Worm (Caenorhabditis elegans) whole organism, L4 larva: Measurements from ENCODE around the gene cyk-1.

ENCODE experiments used
- D1046.2 ChIP-seq: fragments of 200-800 bp; sonication (Bioruptor generic); IDR thresholded peaks from 2 replicates; pipeline ENCODE4 v1.3.6; 2022; ENCODE audit warnings: missing genetic modification characterization, missing compliant biosample characterization
- R02D3.7 ChIP-seq: fragments of 150-350 bp; sonication (generic microtip); optimal IDR thresholded peaks from 3 replicates; lab custom pipeline; 2014; ENCODE audit warnings: missing biosample characterization, missing genetic modification characterization
- Y48G9A.11 ChIP-seq: fragments of 200-800 bp; sonication (Bioruptor generic); IDR thresholded peaks from 2 replicates; pipeline ENCODE4 v1.3.6; 2022; ENCODE audit warnings: missing genetic modification reagents, missing genetic modification characterization, missing compliant biosample characterization
- Y5F2A.4 ChIP-seq: fragments of 200-800 bp; sonication (Bioruptor generic); optimal IDR thresholded peaks from 2 replicates; lab custom pipeline; 2018; ENCODE audit warnings: mild to moderate bottlenecking, missing genetic modification characterization, missing compliant biosample characterization
- ZK337.2 ChIP-seq: fragments of 200-800 bp; sonication (Bioruptor generic); IDR thresholded peaks from 2 replicates; pipeline ENCODE4 v1.3.6; 2022; ENCODE audit warnings: missing genetic modification reagents, missing genetic modification characterization, missing compliant biosample characterization
- ZK546.5 ChIP-seq, 2 experiments: sonication (generic microtip); optimal IDR thresholded peaks; 2 replicates each; lab custom pipeline; 2017; ENCODE audit warnings: missing biosample characterization in 2 of 2, missing genetic modification characterization in 2 of 2
- aha-1 ChIP-seq: fragments of 150-350 bp; peaks from one replicate; lab custom pipeline; 2014; ENCODE audit warnings: missing biosample characterization, missing genetic modification characterization
- ama-1 ChIP-seq: fragments of 150-350 bp; optimal IDR thresholded peaks from 2 replicates; lab custom pipeline; 2014; ENCODE audit warnings: inconsistent platforms, mixed read lengths
- arid-1 ChIP-seq: fragments of 200-800 bp; sonication (Bioruptor generic); conservative IDR thresholded peaks from 2 replicates; pipeline ENCODE4 v1.3.6; 2022; ENCODE audit warnings: missing genetic modification reagents, missing genetic modification characterization, missing compliant biosample characterization
- attf-4 ChIP-seq: sonication (generic microtip); optimal IDR thresholded peaks from 3 replicates; lab custom pipeline; 2017; ENCODE audit warnings: missing biosample characterization, missing genetic modification characterization
- ceh-62 ChIP-seq: sonication (generic microtip); optimal IDR thresholded peaks from 2 replicates; lab custom pipeline; 2017; ENCODE audit warnings: missing biosample characterization, missing genetic modification characterization
- cey-2 ChIP-seq: sonication (generic microtip); optimal IDR thresholded peaks from 3 replicates; lab custom pipeline; 2017; ENCODE audit warnings: missing genetic modification characterization, mild to moderate bottlenecking, missing compliant biosample characterization, antibody characterized with exemption, borderline replicate concordance; ENCODE audit not compliant: insufficient read depth
- ctbp-1 ChIP-seq: fragments of 200-800 bp; sonication (Bioruptor generic); IDR thresholded peaks from 2 replicates; pipeline ENCODE4 v1.3.6; 2022; ENCODE audit warnings: missing genetic modification reagents, missing genetic modification characterization, missing compliant biosample characterization
- daf-12 ChIP-seq: fragments of 150-350 bp; optimal IDR thresholded peaks from 2 replicates; lab custom pipeline; 2014; ENCODE audit warnings: missing biosample characterization, missing genetic modification reagents, missing genetic modification characterization
- daf-16 ChIP-seq, 3 experiments: sonication (generic microtip); optimal IDR thresholded peaks; 2 replicates each; lab custom pipeline; 2016 to 2017; ENCODE audit warnings: missing genetic modification characterization in 3 of 3, missing genetic modification reagents in 3 of 3, mild to moderate bottlenecking in 2 of 3, missing compliant biosample characterization in 2 of 3, missing biosample characterization in 1 of 3, moderate library complexity in 1 of 3
- dve-1 ChIP-seq: sonication (generic microtip); optimal IDR thresholded peaks from 2 replicates; lab custom pipeline; 2017; ENCODE audit warnings: antibody characterized with exemption, mild to moderate bottlenecking, missing genetic modification characterization, missing compliant biosample characterization; ENCODE audit not compliant: insufficient read depth
- egl-43 ChIP-seq: fragments of 200-800 bp; sonication (Bioruptor generic); IDR thresholded peaks from 2 replicates; pipeline ENCODE4 v1.3.6; 2022; ENCODE audit warnings: missing genetic modification reagents, missing genetic modification characterization, missing compliant biosample characterization
- fos-1 ChIP-seq: fragments of 150-350 bp; optimal IDR thresholded peaks from 2 replicates; lab custom pipeline; 2014; ENCODE audit warnings: missing biosample characterization, missing genetic modification characterization
- hlh-11 ChIP-seq: fragments of 200-800 bp; sonication (Bioruptor generic); optimal IDR thresholded peaks from 2 replicates; lab custom pipeline; 2018; ENCODE audit warnings: mild to moderate bottlenecking, missing genetic modification characterization, missing compliant biosample characterization
- lim-7 ChIP-seq: fragments of 200-800 bp; sonication (Bioruptor generic); IDR thresholded peaks from 2 replicates; pipeline ENCODE4 v1.3.6; 2022; ENCODE audit warnings: missing genetic modification characterization, missing compliant biosample characterization
- lin-38 ChIP-seq: fragments of 200-800 bp; sonication (Bioruptor generic); IDR thresholded peaks from 2 replicates; pipeline ENCODE4 v1.3.6; 2022; ENCODE audit warnings: missing genetic modification reagents, missing genetic modification characterization, missing compliant biosample characterization
- mdl-1 ChIP-seq, 2 experiments: fragments of 150-350 bp in 1 of 2; sonication (generic microtip) in 1 of 2; optimal IDR thresholded peaks; 2 replicates each; lab custom pipeline; 2014 to 2017; ENCODE audit warnings: missing biosample characterization in 2 of 2, missing genetic modification characterization in 2 of 2
- nhr-11 ChIP-seq: fragments of 150-350 bp; optimal IDR thresholded peaks from 2 replicates; lab custom pipeline; 2014; ENCODE audit warnings: missing biosample characterization, missing genetic modification characterization
- nhr-25 ChIP-seq: sonication (generic microtip); optimal IDR thresholded peaks from 2 replicates; lab custom pipeline; 2017; ENCODE audit warnings: missing genetic modification characterization, mild to moderate bottlenecking, missing compliant biosample characterization, antibody characterized with exemption, moderate library complexity, borderline replicate concordance; ENCODE audit not compliant: insufficient read depth
- nhr-28 ChIP-seq: fragments of 150-350 bp; optimal IDR thresholded peaks from 2 replicates; lab custom pipeline; 2014; ENCODE audit warnings: missing biosample characterization, missing genetic modification characterization
- nhr-41 ChIP-seq: fragments of 200-800 bp; sonication (Bioruptor generic); IDR thresholded peaks from 2 replicates; pipeline ENCODE4 v1.3.6; 2022; ENCODE audit warnings: missing genetic modification reagents, missing genetic modification characterization, missing compliant biosample characterization
- nhr-77 ChIP-seq: fragments of 150-350 bp; optimal IDR thresholded peaks from 2 replicates; lab custom pipeline; 2014; ENCODE audit warnings: missing biosample characterization, missing genetic modification characterization
- set-16 ChIP-seq: fragments of 200-800 bp; sonication (Bioruptor generic); IDR thresholded peaks from 2 replicates; pipeline ENCODE4 v1.3.6; 2022; ENCODE audit warnings: missing genetic modification reagents, missing genetic modification characterization, missing compliant biosample characterization
- snpc-4 ChIP-seq: fragments of 150-350 bp; optimal IDR thresholded peaks from 2 replicates; lab custom pipeline; 2014; ENCODE audit warnings: missing biosample characterization, missing genetic modification characterization
- tag-97 ChIP-seq: fragments of 200-800 bp; sonication (Bioruptor generic); IDR thresholded peaks from 2 replicates; pipeline ENCODE4 v1.3.6; 2022; ENCODE audit warnings: missing genetic modification characterization, missing compliant biosample characterization
- unc-62 ChIP-seq, 3 experiments: fragments of 150-350 bp in 1 of 3; sonication (generic microtip); optimal IDR thresholded peaks in 2 of 3; peaks in 1 of 3; 1 replicate in 1 of 3; 2 replicates in 2 of 3; lab custom pipeline; 2014 to 2017; ENCODE audit warnings: missing biosample characterization in 3 of 3, missing genetic modification characterization in 3 of 3, missing genetic modification reagents in 3 of 3, missing genotype in 1 of 3
- vab-7 ChIP-seq: fragments of 200-800 bp; sonication (Bioruptor generic); IDR thresholded peaks from 2 replicates; pipeline ENCODE4 v1.3.6; 2022; ENCODE audit warnings: missing genetic modification reagents, missing genetic modification characterization, missing compliant biosample characterization
- zag-1 ChIP-seq: fragments of 150-350 bp; optimal IDR thresholded peaks from 2 replicates; lab custom pipeline; 2014; ENCODE audit warnings: missing biosample characterization, missing genetic modification characterization
- zip-11 ChIP-seq: fragments of 200-800 bp; sonication (Bioruptor generic); IDR thresholded peaks from 2 replicates; pipeline ENCODE4 v1.3.6; 2022; ENCODE audit warnings: missing genetic modification characterization, missing compliant biosample characterization
- ztf-7 ChIP-seq: fragments of 150-350 bp; optimal IDR thresholded peaks from 2 replicates; lab custom pipeline; 2014; ENCODE audit warnings: missing biosample characterization, missing genetic modification characterization

The cyk-1 gene

ce11 chrIII:7021156-7021637, 7.8 kb downstream of the cyk-1 start, which contains the start of gene rfl-1 (continued):
- peak in 1 of 2 experiments; percentile 81 for TF ChIP-seq unc-62 (GFP tag; optimal IDR thresholded peaks at IDR 0.05 in 1 of 2; lab: Kevin White, UChicago)
- TF ChIP-seq unc-62 (tag; optimal IDR thresholded peaks at IDR 0.05; lab: Kevin White, UChicago) = no peak
- no peak for TF ChIP-seq zip-11 (GFP tag; lab: Robert Waterston, UW)
- no peak for TF ChIP-seq cey-2
- no peak for TF ChIP-seq nhr-77 (tag; lab: Kevin White, UChicago)
- TF ChIP-seq daf-12 (tag; lab: Kevin White, UChicago) = no peak
- no peak for TF ChIP-seq nhr-25 (tag; lab: Kevin White, UChicago)
- TF ChIP-seq ceh-62 (tag; lab: Kevin White, UChicago) = no peak
- TF ChIP-seq Y48G9A.11 (GFP tag; lab: Robert Waterston, UW) = peak; percentile 98

ce11 chrIII:7020500-7020899, 8.5 kb downstream of the cyk-1 start, which contains the start of gene col-8:
Gene col-8 (minus strand): TSS chrIII:7020600.
- no peak for TF ChIP-seq vab-7 (GFP tag; lab: Robert Waterston, UW)
- TF ChIP-seq Y5F2A.4 (GFP tag; lab: Kevin White, UChicago) = no peak
- no peak for TF ChIP-seq R02D3.7 (tag; lab: Kevin White, UChicago)
- no peak for TF ChIP-seq lim-7 (GFP tag; lab: Robert Waterston, UW)
- TF ChIP-seq arid-1 = no peak
- no peak for TF ChIP-seq nhr-41 (GFP tag; lab: Robert Waterston, UW)
- no peak for TF ChIP-seq daf-12 (tag; lab: Kevin White, UChicago)
- TF ChIP-seq unc-62 (GFP tag; optimal IDR thresholded peaks at IDR 0.05 in 1 of 2; lab: Kevin White, UChicago) = no peak
- TF ChIP-seq unc-62 (tag; optimal IDR thresholded peaks at IDR 0.05; lab: Kevin White, UChicago) = no peak
- no peak for TF ChIP-seq attf-4 (tag; lab: Kevin White, UChicago)

- TF ChIP-seq nhr-11 (tag; lab: Kevin White, UChicago) (no peak), zag-1 (tag; lab: Kevin White, UChicago) (no peak), mdl-1 (tag; optimal IDR thresholded peaks at IDR 0.05; lab: Kevin White, UChicago) (no peak), egl-43 (GFP tag; lab: Robert Waterston, UW) (peak; percentile 11; the same call in 1 of the 2 replicates), tag-97 (GFP tag; lab: Robert Waterston, UW) (no peak), set-16 (GFP tag; lab: Robert Waterston, UW) (peak; percentile 96), aha-1 (peak; percentile 73), attf-4 (tag; lab: Kevin White, UChicago) (no peak), snpc-4 (no peak)
These were observed 9.3 kb downstream of the cyk-1 start for ce11 chrIII:7019724-7020123.

- TF ChIP-seq nhr-28 (no peak), unc-62 (GFP tag; optimal IDR thresholded peaks at IDR 0.05 in 1 of 2; lab: Kevin White, UChicago) (peak in 1 of 2 experiments; percentile 95), unc-62 (tag; optimal IDR thresholded peaks at IDR 0.05; lab: Kevin White, UChicago) (no peak), fos-1 (tag; lab: Kevin White, UChicago) (no peak), ZK337.2 (GFP tag; lab: Robert Waterston, UW) (no peak), hlh-11 (tag; lab: Kevin White, UChicago) (no peak), ama-1 (no peak), daf-16 (GFP tag; optimal IDR thresholded peaks at IDR 0.05; lab: Kevin White, UChicago) (no peak), daf-16 (tag; optimal IDR thresholded peaks at IDR 0.05; lab: Kevin White, UChicago) (no peak), lin-38 (GFP tag; lab: Robert Waterston, UW) (no peak), D1046.2 (no peak)
These were observed 15.2 kb downstream of the cyk-1 start for ce11 chrIII:7013764-7014163.

- no peak for TF ChIP-seq ctbp-1 (GFP tag; lab: Robert Waterston, UW)
- TF ChIP-seq R02D3.7 (tag; lab: Kevin White, UChicago) = no peak
- no peak for TF ChIP-seq ZK546.5 (tag; optimal IDR thresholded peaks at IDR 0.05; lab: Kevin White, UChicago)
- TF ChIP-seq unc-62 (GFP tag; optimal IDR thresholded peaks at IDR 0.05 in 1 of 2; lab: Kevin White, UChicago) = peak in 1 of 2 experiments; percentile 79
- TF ChIP-seq unc-62 (tag; optimal IDR thresholded peaks at IDR 0.05; lab: Kevin White, UChicago) = no peak
- TF ChIP-seq ztf-7 (tag; lab: Kevin White, UChicago) = no peak
- no peak for TF ChIP-seq set-16 (GFP tag; lab: Robert Waterston, UW)
- TF ChIP-seq dve-1 = no peak
These were observed 16.9 kb downstream of the cyk-1 start for ce11 chrIII:7012060-7012459.
